Fruit fly (Drosophila melanogaster) whole organism, embryonic: ENCODE data around the gene SerRS-m.
A peak's percentile ranks its signal among the peaks of the same experiment; 100 is the strongest.

ENCODE experiments used
- BEAF-32 ChIP-seq: fragments of 200-800 bp; sonication (Bioruptor generic); optimal IDR thresholded peaks from 3 replicates; lab custom pipeline; 2017; ENCODE audit warnings: missing biosample characterization, missing genetic modification characterization, mild to moderate bottlenecking, moderate library complexity, missing genetic modification reagents
- Bdp1 ChIP-seq: fragments of 200-800 bp; sonication (Bioruptor generic); optimal IDR thresholded peaks from 3 replicates; lab custom pipeline; 2016; ENCODE audit warnings: missing biosample characterization, missing genetic modification characterization
- Bgb ChIP-seq: fragments of 200-800 bp; sonication (Bioruptor generic); IDR thresholded peaks from 2 replicates; pipeline ENCODE4 v1.3.6; 2022; ENCODE audit warnings: missing biosample characterization, missing genetic modification characterization; ENCODE audit not compliant: partially characterized antibody
- CG10462 ChIP-seq: fragments of 200-800 bp; sonication (Bioruptor generic); optimal IDR thresholded peaks from 2 replicates; lab custom pipeline; 2016; ENCODE audit warnings: missing biosample characterization, missing genetic modification characterization
- CG11085 ChIP-seq: fragments of 200-800 bp; sonication (Bioruptor generic); IDR thresholded peaks from 2 replicates; pipeline ENCODE4 v1.3.6; 2022; ENCODE audit warnings: missing biosample characterization, missing genetic modification characterization
- CG12104 ChIP-seq: fragments of 200-800 bp; sonication (Bioruptor generic); optimal IDR thresholded peaks from 3 replicates; lab custom pipeline; 2016; ENCODE audit warnings: missing biosample characterization, missing genetic modification characterization
- CG1233 ChIP-seq: fragments of 200-800 bp; sonication (Bioruptor generic); optimal IDR thresholded peaks from 4 replicates; lab custom pipeline; 2018; ENCODE audit warnings: missing biosample characterization, mild to moderate bottlenecking, missing genetic modification characterization
- CG12659 ChIP-seq: fragments of 200-800 bp; sonication (Bioruptor generic); optimal IDR thresholded peaks from 3 replicates; lab custom pipeline; 2017; ENCODE audit warnings: mild to moderate bottlenecking, missing biosample characterization, missing genetic modification reagents, missing genetic modification characterization
- CG13624 ChIP-seq: fragments of 200-800 bp; sonication (Bioruptor generic); optimal IDR thresholded peaks from 2 replicates; lab custom pipeline; 2016; ENCODE audit warnings: missing biosample characterization, missing genetic modification characterization
- CG14710 ChIP-seq: fragments of 200-800 bp; sonication (Bioruptor generic); optimal IDR thresholded peaks from 3 replicates; lab custom pipeline; 2019; ENCODE audit warnings: missing biosample characterization, mild to moderate bottlenecking, missing genetic modification characterization, moderate library complexity
- CG15696 ChIP-seq: fragments of 200-800 bp; sonication (Bioruptor generic); optimal IDR thresholded peaks from 2 replicates; lab custom pipeline; 2019; ENCODE audit warnings: missing biosample characterization, mild to moderate bottlenecking, missing genetic modification characterization, moderate library complexity
- CG18599 ChIP-seq: fragments of 200-800 bp; sonication (Bioruptor generic); optimal IDR thresholded peaks from 3 replicates; lab custom pipeline; 2017; ENCODE audit warnings: missing biosample characterization, missing genetic modification characterization, mild to moderate bottlenecking, moderate library complexity, missing genetic modification reagents
- CG3065 ChIP-seq: fragments of 200-800 bp; sonication (Bioruptor generic); optimal IDR thresholded peaks from 2 replicates; lab custom pipeline; 2016; ENCODE audit warnings: missing biosample characterization, missing genetic modification characterization
- CG34422 ChIP-seq: fragments of 200-800 bp; sonication (Bioruptor generic); IDR thresholded peaks from 3 replicates; pipeline ENCODE4 v1.3.6; 2022; ENCODE audit warnings: missing biosample characterization, missing genetic modification characterization
- CG6175 ChIP-seq: fragments of 200-800 bp; sonication (Bioruptor generic); IDR thresholded peaks from 3 replicates; pipeline ENCODE4 v1.3.6; 2022; ENCODE audit warnings: missing biosample characterization, missing genetic modification characterization
- CG6654 ChIP-seq: fragments of 200-800 bp; sonication (Bioruptor generic); optimal IDR thresholded peaks from 2 replicates; lab custom pipeline; 2017; ENCODE audit warnings: missing biosample characterization, mild to moderate bottlenecking, missing genetic modification characterization
- CG6791 ChIP-seq: fragments of 200-800 bp; sonication (Bioruptor generic); IDR thresholded peaks from 3 replicates; pipeline ENCODE4 v1.3.6; 2022; ENCODE audit warnings: missing biosample characterization, missing genetic modification characterization; ENCODE audit not compliant: partially characterized antibody
- CG9215 ChIP-seq: fragments of 200-800 bp; sonication (Bioruptor generic); IDR thresholded peaks from 2 replicates; pipeline ENCODE4 v1.3.6; 2022; ENCODE audit warnings: missing biosample characterization, missing genetic modification characterization
- CG9437 ChIP-seq: fragments of 200-800 bp; sonication (Bioruptor generic); optimal IDR thresholded peaks from 2 replicates; lab custom pipeline; 2018; ENCODE audit warnings: missing biosample characterization, mild to moderate bottlenecking, missing genetic modification characterization
- CkIIα-i1 ChIP-seq: fragments of 200-800 bp; sonication (Bioruptor generic); IDR thresholded peaks from 2 replicates; pipeline ENCODE4 v1.3.6; 2022; ENCODE audit warnings: missing biosample characterization, missing genetic modification characterization
- Deaf1 ChIP-seq: fragments of 200-800 bp; optimal IDR thresholded peaks from 3 replicates; lab custom pipeline; 2019; ENCODE audit warnings: missing biosample characterization, mild to moderate bottlenecking, missing genetic modification characterization, moderate library complexity
- Dfd ChIP-seq, 2 experiments: fragments of >200 bp; optimal IDR thresholded peaks; 2 replicates each; lab custom pipeline; 2017; ENCODE audit warnings: missing biosample characterization in 2 of 2, missing genetic modification characterization in 2 of 2
- Dip3 ChIP-seq: fragments of 200-800 bp; sonication (Bioruptor generic); optimal IDR thresholded peaks from 3 replicates; lab custom pipeline; 2016; ENCODE audit warnings: missing biosample characterization, missing genetic modification characterization
- Ets97D ChIP-seq: fragments of 200-800 bp; sonication (Bioruptor generic); optimal IDR thresholded peaks from 3 replicates; lab custom pipeline; 2016; ENCODE audit warnings: missing biosample characterization, missing genetic modification characterization
- Fer1 ChIP-seq: fragments of 200-800 bp; sonication (Bioruptor generic); optimal IDR thresholded peaks from 2 replicates; lab custom pipeline; 2017; ENCODE audit warnings: missing biosample characterization, mild to moderate bottlenecking, missing genetic modification characterization
- Gug ChIP-seq: fragments of 200-800 bp; sonication (Bioruptor generic); IDR thresholded peaks from 4 replicates; pipeline ENCODE4 v1.3.6; 2022; ENCODE audit warnings: missing biosample characterization, missing genetic modification characterization
- H15 ChIP-seq: fragments of 200-800 bp; sonication (Bioruptor generic); IDR thresholded peaks from 3 replicates; pipeline ENCODE4 v1.3.6; 2022; ENCODE audit warnings: missing biosample characterization, missing genetic modification characterization
- MBD-R2 ChIP-seq: fragments of 200-800 bp; sonication (Bioruptor generic); IDR thresholded peaks from 2 replicates; pipeline ENCODE4 v1.3.6; 2022; ENCODE audit warnings: missing biosample characterization, missing genetic modification characterization
- Max ChIP-seq: fragments of 200-800 bp; sonication (Bioruptor generic); optimal IDR thresholded peaks from 2 replicates; lab custom pipeline; 2016; ENCODE audit warnings: missing biosample characterization, mild to moderate bottlenecking, missing genetic modification characterization
- Mes4 ChIP-seq: fragments of 200-800 bp; sonication (Bioruptor generic); optimal IDR thresholded peaks from 2 replicates; lab custom pipeline; 2016; ENCODE audit warnings: missing biosample characterization, missing genetic modification characterization
- Nf-YC ChIP-seq: fragments of 200-800 bp; optimal IDR thresholded peaks from 3 replicates; lab custom pipeline; 2019; ENCODE audit warnings: missing biosample characterization, mild to moderate bottlenecking, missing genetic modification characterization, moderate library complexity
- Oli ChIP-seq: fragments of 200-800 bp; sonication (Bioruptor generic); optimal IDR thresholded peaks from 2 replicates; lab custom pipeline; 2018; ENCODE audit warnings: missing biosample characterization, mild to moderate bottlenecking, missing genetic modification characterization, moderate library complexity
- PHDP ChIP-seq: fragments of 200-800 bp; sonication (Bioruptor generic); optimal IDR thresholded peaks from 3 replicates; lab custom pipeline; 2018; ENCODE audit warnings: missing biosample characterization, mild to moderate bottlenecking, missing genetic modification characterization, moderate library complexity
- Ssrp ChIP-seq: fragments of 200-800 bp; sonication (Bioruptor generic); optimal IDR thresholded peaks from 2 replicates; lab custom pipeline; 2018; ENCODE audit warnings: missing biosample characterization, mild to moderate bottlenecking, missing genetic modification characterization, moderate library complexity
- ap ChIP-seq: fragments of 200-800 bp; sonication (Bioruptor generic); IDR thresholded peaks from 2 replicates; pipeline ENCODE4 v1.3.6; 2022; ENCODE audit warnings: missing biosample characterization, missing genetic modification characterization
- bsh ChIP-seq, 2 experiments: fragments of 200-800 bp; sonication (Bioruptor generic); optimal IDR thresholded peaks; 2 replicates each; lab custom pipeline; 2017 to 2018; ENCODE audit warnings: mild to moderate bottlenecking in 2 of 2, missing biosample characterization in 2 of 2, missing genetic modification characterization in 2 of 2, moderate library complexity in 1 of 2
- corto ChIP-seq: fragments of 200-800 bp; sonication (Bioruptor generic); optimal IDR thresholded peaks from 2 replicates; lab custom pipeline; 2016; ENCODE audit warnings: missing biosample characterization, mild to moderate bottlenecking, missing genetic modification characterization, moderate library complexity
- cwo ChIP-seq: fragments of 200-800 bp; sonication (Bioruptor generic); optimal IDR thresholded peaks from 3 replicates; lab custom pipeline; 2017; ENCODE audit warnings: missing biosample characterization, missing genetic modification characterization, mild to moderate bottlenecking, moderate library complexity, missing genetic modification reagents
- dpn ChIP-seq, 2 experiments: fragments of 200-800 bp; sonication (Bioruptor generic); optimal IDR thresholded peaks; 3 replicates each; lab custom pipeline; 2016; ENCODE audit warnings: missing biosample characterization in 2 of 2, missing genetic modification characterization in 2 of 2
- exex ChIP-seq: fragments of 200-800 bp; sonication (Bioruptor generic); optimal IDR thresholded peaks from 4 replicates; lab custom pipeline; 2018; ENCODE audit warnings: missing biosample characterization, mild to moderate bottlenecking, missing genetic modification characterization, moderate library complexity
- fd64A ChIP-seq: fragments of 200-800 bp; sonication (Bioruptor generic); optimal IDR thresholded peaks from 3 replicates; lab custom pipeline; 2018; ENCODE audit warnings: missing biosample characterization, mild to moderate bottlenecking, missing genetic modification characterization
- ken ChIP-seq: fragments of 200-800 bp; sonication (Bioruptor generic); IDR thresholded peaks from 3 replicates; pipeline ENCODE4 v1.3.6; 2022; ENCODE audit warnings: missing biosample characterization, missing genetic modification characterization
- lbe ChIP-seq: fragments of 200-800 bp; sonication (Bioruptor generic); optimal IDR thresholded peaks from 2 replicates; lab custom pipeline; 2016; ENCODE audit warnings: missing biosample characterization, mild to moderate bottlenecking, missing genetic modification characterization
- mam ChIP-seq: fragments of 200-800 bp; sonication (Bioruptor generic); optimal IDR thresholded peaks from 3 replicates; lab custom pipeline; 2016; ENCODE audit warnings: missing biosample characterization, missing genetic modification characterization
- mirr ChIP-seq: fragments of 200-800 bp; sonication (Bioruptor generic); optimal IDR thresholded peaks from 3 replicates; lab custom pipeline; 2018; ENCODE audit warnings: missing biosample characterization, mild to moderate bottlenecking, missing genetic modification characterization
- org-1 ChIP-seq: fragments of 200-800 bp; sonication (Bioruptor generic); optimal IDR thresholded peaks from 2 replicates; lab custom pipeline; 2017; ENCODE audit warnings: missing biosample characterization, missing genetic modification characterization
- pfk ChIP-seq: fragments of 200-800 bp; sonication (Bioruptor generic); optimal IDR thresholded peaks from 2 replicates; lab custom pipeline; 2018; ENCODE audit warnings: missing biosample characterization, mild to moderate bottlenecking, missing genetic modification characterization, moderate library complexity
- pita ChIP-seq: fragments of 200-800 bp; sonication (Bioruptor generic); optimal IDR thresholded peaks from 2 replicates; lab custom pipeline; 2017; ENCODE audit warnings: missing biosample characterization, mild to moderate bottlenecking, missing genetic modification characterization
- seq ChIP-seq: fragments of 200-800 bp; sonication (Bioruptor generic); IDR thresholded peaks from 2 replicates; pipeline ENCODE4 v1.3.6; 2022; ENCODE audit warnings: missing biosample characterization, missing genetic modification characterization
- sr ChIP-seq: fragments of 200-800 bp; sonication (Bioruptor generic); IDR thresholded peaks from 3 replicates; pipeline ENCODE4 v1.3.6; 2022; ENCODE audit warnings: missing biosample characterization, missing genetic modification characterization
- zen2 ChIP-seq: fragments of 200-800 bp; sonication (Bioruptor generic); IDR thresholded peaks from 3 replicates; pipeline ENCODE4 v1.3.6; 2022; ENCODE audit warnings: missing biosample characterization, missing genetic modification characterization; ENCODE audit not compliant: partially characterized antibody

The SerRS-m gene

dm6 chr3R:15330472-15330871 lies 10.0 kb upstream of the SerRS-m start, which contains the start of gene mRpL9 (continued):
- no peak for TF ChIP-seq CG18599 (GFP tag; lab: Kevin White, UChicago)
- peak; percentile 46 for TF ChIP-seq CG12659
- peak; percentile 68 for TF ChIP-seq BEAF-32 (GFP tag; lab: Kevin White, UChicago)
- no peak for TF ChIP-seq seq (GFP tag; lab: Robert Waterston, UW)
- no peak for TF ChIP-seq Mes4 (GFP tag; lab: Kevin White, UChicago)
- no peak for TF ChIP-seq sr (GFP tag; lab: Robert Waterston, UW)
- peak; percentile 44 for TF ChIP-seq Ets97D (GFP tag; lab: Kevin White, UChicago)
- TF ChIP-seq Fer1 (GFP tag; lab: Kevin White, UChicago): peak; percentile 20
- TF ChIP-seq CG10462 (GFP tag; lab: Kevin White, UChicago): no peak
- TF ChIP-seq dpn (GFP tag; optimal IDR thresholded peaks at IDR 0.05; lab: Kevin White, UChicago): peak in 1 of 2 experiments; percentile 34
- TF ChIP-seq zen2: no peak
- peak; percentile 30 for TF ChIP-seq CG13624
- no peak for TF ChIP-seq CG1233 (GFP tag; lab: Kevin White, UChicago)
- no peak for TF ChIP-seq CG3065 (GFP tag; lab: Kevin White, UChicago)
- TF ChIP-seq ap: no peak
- no peak for TF ChIP-seq pfk (GFP tag; lab: Kevin White, UChicago)
- TF ChIP-seq CG6654 (GFP tag; lab: Kevin White, UChicago): no peak
- TF ChIP-seq corto (GFP tag; lab: Kevin White, UChicago): no peak
- no peak for TF ChIP-seq Oli (tag; lab: Kevin White, UChicago)
- TF ChIP-seq Deaf1 (tag; lab: Kevin White, UChicago): no peak
- TF ChIP-seq Dfd (GFP tag; optimal IDR thresholded peaks at IDR 0.05; lab: Kevin White, UChicago): no peak
- TF ChIP-seq CkIIα-i1: no peak
- peak; percentile 40 for TF ChIP-seq mam (GFP tag; lab: Kevin White, UChicago)
- TF ChIP-seq CG11085 (GFP tag; lab: Robert Waterston, UW): no peak
- no peak for TF ChIP-seq Dip3
- no peak for TF ChIP-seq H15 (GFP tag; lab: Robert Waterston, UW)
- TF ChIP-seq Bgb (GFP tag; lab: Robert Waterston, UW): no peak
- peak; percentile 25; the same call in 1 of the 2 replicates for TF ChIP-seq CG9215 (GFP tag; lab: Robert Waterston, UW)
- TF ChIP-seq Bdp1: no peak
- no peak for TF ChIP-seq ken (GFP tag; lab: Robert Waterston, UW)
- no peak for TF ChIP-seq org-1 (GFP tag; lab: Kevin White, UChicago)
- no peak for TF ChIP-seq CG6791
- no peak for TF ChIP-seq Max
- no peak for TF ChIP-seq CG34422 (GFP tag; lab: Robert Waterston, UW)
- no peak for TF ChIP-seq CG6175 (GFP tag; lab: Robert Waterston, UW)
- TF ChIP-seq Nf-YC (tag; lab: Kevin White, UChicago): peak; percentile 26
- TF ChIP-seq CG15696: no peak
- peak in 1 of 2 experiments; percentile 7 for TF ChIP-seq bsh (GFP tag; optimal IDR thresholded peaks at IDR 0.05; lab: Kevin White, UChicago)
- no peak for TF ChIP-seq Ssrp (tag; lab: Kevin White, UChicago)
- peak; percentile 32 for TF ChIP-seq PHDP (tag; lab: Kevin White, UChicago)
- TF ChIP-seq fd64A (GFP tag; lab: Kevin White, UChicago): no peak
- TF ChIP-seq CG14710 (tag; lab: Kevin White, UChicago): peak; percentile 64
- TF ChIP-seq lbe (GFP tag; lab: Kevin White, UChicago): no peak
- no peak for TF ChIP-seq CG12104 (GFP tag; lab: Kevin White, UChicago)
- TF ChIP-seq MBD-R2: peak; percentile 86
- TF ChIP-seq cwo (GFP tag; lab: Kevin White, UChicago): no peak
- TF ChIP-seq exex (tag; lab: Kevin White, UChicago): no peak
- peak; percentile 90 for TF ChIP-seq CG9437 (GFP tag; lab: Kevin White, UChicago)
- TF ChIP-seq Gug (GFP tag; lab: Robert Waterston, UW): peak; percentile 41; the same call in 1 of the 4 replicates
- TF ChIP-seq pita (GFP tag; lab: Kevin White, UChicago): no peak
- TF ChIP-seq mirr (GFP tag; lab: Kevin White, UChicago): no peak
